Fruit fly (Drosophila melanogaster): ENCODE data around the gene Cyp9f3.
A peak's percentile ranks its signal among the peaks of the same experiment; 100 is the strongest.

Cyp9f3 gene

dm6 chr3R:12402935-12403334 is 4.2 kb upstream of the Cyp9f3 start (continued):
- TF ChIP-seq CG14050 (GFP tag; IDR thresholded peaks at IDR 0.05) (peak; percentile 96), eyg (GFP tag; optimal IDR thresholded peaks at IDR 0.05) (peak; percentile 91), pum (GFP tag; optimal IDR thresholded peaks at IDR 0.05) (peak; percentile 90), MBD-R2 (GFP tag; IDR thresholded peaks at IDR 0.05) (peak; percentile 94), gsb-n (tag; optimal IDR thresholded peaks at IDR 0.05) (peak; percentile 98), CG11456 (GFP tag; IDR thresholded peaks at IDR 0.05) (peak; percentile 93; the same call in 2 of the 3 replicates), corto (GFP tag; optimal IDR thresholded peaks at IDR 0.05) (peak; percentile 82), Bgb (GFP tag; IDR thresholded peaks at IDR 0.05; ENCODE audit: partially characterized antibody) (no peak), ab (GFP tag; optimal IDR thresholded peaks at IDR 0.05) (peak; percentile 73), Doc2 (GFP tag; IDR thresholded peaks at IDR 0.05) (no peak), CG1602 (GFP tag; optimal IDR thresholded peaks at IDR 0.05) (peak; percentile 96), CG7271 (tag; optimal IDR thresholded peaks at IDR 0.05) (peak; percentile 98), sisA (GFP tag; IDR thresholded peaks at IDR 0.05) (peak; percentile 89), Six4 (GFP tag; optimal IDR thresholded peaks at IDR 0.05) (peak; percentile 99), CG10267 (tag; optimal IDR thresholded peaks at IDR 0.05) (peak; percentile 100), CHES-1-like (GFP tag; optimal IDR thresholded peaks at IDR 0.05) (peak; percentile 90), fru (optimal IDR thresholded peaks at IDR 0.05) (no peak), CG4282 (GFP tag; optimal IDR thresholded peaks at IDR 0.05) (peak; percentile 76), Eip74EF (GFP tag; optimal IDR thresholded peaks at IDR 0.05) (peak in 1 of 2 experiments; percentile 98), CG2120 (GFP tag; optimal IDR thresholded peaks at IDR 0.05) (peak; percentile 95), Scr (GFP tag; IDR thresholded peaks at IDR 0.05; ENCODE audit: partially characterized antibody) (peak; percentile 51), jigr1 (GFP tag; IDR thresholded peaks at IDR 0.05) (peak; percentile 76; the same call in 2 of the 3 replicates), dmrt11E (tag; optimal IDR thresholded peaks at IDR 0.05) (peak; percentile 99), eve (GFP tag; optimal IDR thresholded peaks at IDR 0.05) (no peak), CG9797 (GFP tag; optimal IDR thresholded peaks at IDR 0.05) (peak; percentile 41), exex (tag; optimal IDR thresholded peaks at IDR 0.05) (peak; percentile 92), CG6765 (GFP tag; optimal IDR thresholded peaks at IDR 0.05) (peak; percentile 99), CG8765 (GFP tag; IDR thresholded peaks at IDR 0.05) (peak; percentile 91), CG1024 (GFP tag; IDR thresholded peaks at IDR 0.05) (peak; percentile 97), Chrac-16 (GFP tag; optimal IDR thresholded peaks at IDR 0.05) (peak; percentile 94), lola (GFP tag; optimal IDR thresholded peaks at IDR 0.05) (peak in 1 of 3 experiments; percentile 99), CG18011 (GFP tag; optimal IDR thresholded peaks at IDR 0.05) (peak; percentile 84), MTF-1 (GFP tag; optimal IDR thresholded peaks at IDR 0.05; ENCODE audit: borderline replicate concordance) (peak; percentile 99), grn (GFP tag; optimal IDR thresholded peaks at IDR 0.05) (peak; percentile 98), CG6813 (GFP tag; optimal IDR thresholded peaks at IDR 0.05) (peak; percentile 99), Oaz (GFP tag; IDR thresholded peaks at IDR 0.05) (peak; percentile 92), CG17829 (tag; optimal IDR thresholded peaks at IDR 0.05) (peak; percentile 99), pfk (GFP tag; optimal IDR thresholded peaks at IDR 0.05) (peak; percentile 76), h (optimal IDR thresholded peaks at IDR 0.05) (no peak), oc (tag; optimal IDR thresholded peaks at IDR 0.05) (peak; percentile 98), mld (GFP tag; IDR thresholded peaks at IDR 0.05; ENCODE audit: partially characterized antibody) (no peak), disco-r (GFP tag; optimal IDR thresholded peaks at IDR 0.05) (peak; percentile 86), vvl (GFP tag; IDR thresholded peaks at IDR 0.05) (peak; percentile 99), CG15479 (GFP tag; optimal IDR thresholded peaks at IDR 0.05) (peak; percentile 71), CG4328 (GFP tag; optimal IDR thresholded peaks at IDR 0.05) (peak; percentile 97), cato (GFP tag; optimal IDR thresholded peaks at IDR 0.05; ENCODE audit: borderline replicate concordance) (peak; percentile 94), dm (GFP tag; optimal IDR thresholded peaks at IDR 0.05) (peak; percentile 85), CG7928 (GFP tag; optimal IDR thresholded peaks at IDR 0.05) (peak; percentile 88), Ets97D (GFP tag; optimal IDR thresholded peaks at IDR 0.05) (peak; percentile 90), CG30403 (GFP tag; optimal IDR thresholded peaks at IDR 0.05) (peak; percentile 96), Tbp (GFP tag; optimal IDR thresholded peaks at IDR 0.05) (no peak)

Measured in whole organism, embryonic.